Fruit fly (Drosophila melanogaster) whole organism, pupa: ENCODE data around the gene CG11583.

Experiments used
- CG14655 ChIP-seq: fragments of 200-800 bp; sonication (Bioruptor generic); optimal IDR thresholded peaks from 3 replicates; lab custom pipeline; 2017; ENCODE audit warnings: mild to moderate bottlenecking, missing biosample characterization, missing genetic modification reagents, missing genetic modification characterization
- CG8301 ChIP-seq: fragments of 200-800 bp; sonication (Bioruptor generic); optimal IDR thresholded peaks from 2 replicates; lab custom pipeline; 2018; ENCODE audit warnings: missing biosample characterization, mild to moderate bottlenecking, missing genetic modification characterization
- D1 ChIP-seq: fragments of 200-800 bp; sonication (Bioruptor generic); optimal IDR thresholded peaks from 2 replicates; lab custom pipeline; 2018; ENCODE audit warnings: missing biosample characterization, mild to moderate bottlenecking, missing genetic modification characterization, moderate library complexity

DNA sequence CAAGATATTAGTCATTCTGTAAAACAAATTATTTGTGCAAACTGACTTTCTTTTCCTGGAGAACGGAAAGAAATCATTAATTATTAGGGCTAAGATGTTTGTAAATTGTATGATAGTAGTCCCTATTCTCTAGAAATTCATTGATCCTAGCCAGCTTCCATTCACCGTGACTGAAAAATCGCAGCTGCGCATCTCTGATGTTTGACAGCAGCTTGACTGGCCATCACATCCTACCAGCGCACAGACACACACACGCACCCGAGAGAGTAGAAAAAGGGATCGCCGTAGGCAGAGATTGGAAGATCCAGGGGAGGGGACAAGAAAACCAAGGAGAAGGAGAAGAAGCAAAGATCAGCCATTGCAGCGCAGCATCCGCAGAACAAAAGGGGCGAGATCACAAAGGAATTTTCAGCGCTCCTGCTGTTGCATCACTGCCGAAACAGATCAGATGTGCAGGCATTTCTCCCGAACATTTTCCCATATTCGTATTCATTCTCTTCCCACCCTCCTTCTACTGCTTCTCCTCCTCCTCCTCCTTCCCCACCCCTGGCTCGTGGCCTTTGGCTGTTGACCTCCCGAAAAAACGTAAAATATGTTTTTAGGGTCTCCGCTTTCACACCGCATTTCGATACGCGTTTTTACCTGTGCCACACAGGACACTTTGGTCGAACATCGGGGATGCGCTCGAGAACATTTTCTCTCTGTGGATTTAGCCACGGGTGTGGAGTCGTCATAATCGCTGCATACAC is 29.6 kb downstream of the CG11583 start:
- TF ChIP-seq CG14655 (no peak), CG8301 (tag; lab: Kevin White, UChicago) (no peak), D1 (no peak)
